Worm (Caenorhabditis elegans): Measurements from ENCODE around the gene spp-2.

DNA sequence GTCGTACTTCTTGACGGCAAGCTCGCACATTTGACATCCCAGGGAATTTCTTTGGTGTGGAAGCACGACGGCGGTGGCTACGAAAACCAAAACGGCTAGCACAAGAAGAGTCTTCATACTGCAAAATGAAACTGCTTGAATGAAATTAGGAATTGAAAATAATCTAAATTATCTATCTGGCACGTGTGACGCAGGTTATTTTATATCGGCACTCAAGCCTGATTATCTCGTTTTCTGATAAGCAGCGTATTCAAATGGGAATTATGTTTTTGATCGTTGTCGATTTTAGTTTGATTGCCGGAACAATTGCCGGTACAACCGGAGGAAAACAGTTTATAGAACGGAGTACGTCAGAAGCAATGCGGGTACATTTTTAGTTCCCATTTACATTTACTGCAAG, 2.0 kb upstream of the spp-2 start, which contains the start of gene spp-4:
- TF ChIP-seq ceh-28 (tag; optimal IDR thresholded peaks at IDR 0.05) (no peak), unc-39 (tag; optimal IDR thresholded peaks at IDR 0.05) (no peak), pqm-1 (tag; optimal IDR thresholded peaks at IDR 0.05) (no peak), snpc-4 (tag; optimal IDR thresholded peaks at IDR 0.05) (no peak), nhr-25 (tag; optimal IDR thresholded peaks at IDR 0.05) (no peak), nhr-28 (tag; optimal IDR thresholded peaks at IDR 0.05) (no peak), fos-1 (tag; optimal IDR thresholded peaks at IDR 0.05) (no peak)
